Fruit fly (Drosophila melanogaster): ENCODE results near the gene Ubc87F.

The Ubc87F gene

DNA sequence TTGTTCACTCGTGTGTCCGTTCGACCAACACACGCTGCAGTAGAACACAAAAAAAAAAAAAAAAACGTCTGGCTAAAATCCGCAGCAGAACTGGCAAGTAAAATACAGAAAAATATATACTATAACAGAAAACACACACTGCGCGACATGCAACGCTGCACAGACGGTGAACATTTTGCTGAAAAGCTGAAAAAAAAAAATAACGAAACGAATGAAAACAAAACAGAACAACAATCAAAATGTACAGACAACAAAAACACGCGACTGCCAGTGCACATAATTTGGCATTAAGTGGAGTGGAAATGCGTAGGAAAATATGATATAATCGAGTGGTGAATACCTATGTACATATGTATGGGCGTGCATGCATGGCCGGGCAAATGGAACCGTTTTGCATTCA lies 12.0 kb upstream of the Ubc87F start:
- TF ChIP-seq Myc (optimal IDR thresholded peaks at IDR 0.05) (no peak), CG9705 (GFP tag; optimal IDR thresholded peaks at IDR 0.05) (no peak), N (GFP tag; optimal IDR thresholded peaks at IDR 0.05) (no peak), Dfd (GFP tag; optimal IDR thresholded peaks at IDR 0.05) (no peak), GATAd (GFP tag; optimal IDR thresholded peaks at IDR 0.05) (no peak), lola (GFP tag; optimal IDR thresholded peaks at IDR 0.05) (no peak), Hr78 (GFP tag; optimal IDR thresholded peaks at IDR 0.05) (no peak), Rel (GFP tag; optimal IDR thresholded peaks at IDR 0.05) (no peak), Rel (tag; optimal IDR thresholded peaks at IDR 0.05) (no peak), fru (GFP tag; optimal IDR thresholded peaks at IDR 0.05) (no peak), jim (GFP tag; optimal IDR thresholded peaks at IDR 0.05) (no peak), Abd-B (GFP tag; optimal IDR thresholded peaks at IDR 0.05) (no peak), CG32264 (GFP tag; optimal IDR thresholded peaks at IDR 0.05) (no peak), h (GFP tag; optimal IDR thresholded peaks at IDR 0.05) (no peak), HLH106 (tag; optimal IDR thresholded peaks at IDR 0.05) (no peak), Hr83 (GFP tag; optimal IDR thresholded peaks at IDR 0.05; ENCODE audit: poor library complexity, severe bottlenecking) (no peak)

DNA sequence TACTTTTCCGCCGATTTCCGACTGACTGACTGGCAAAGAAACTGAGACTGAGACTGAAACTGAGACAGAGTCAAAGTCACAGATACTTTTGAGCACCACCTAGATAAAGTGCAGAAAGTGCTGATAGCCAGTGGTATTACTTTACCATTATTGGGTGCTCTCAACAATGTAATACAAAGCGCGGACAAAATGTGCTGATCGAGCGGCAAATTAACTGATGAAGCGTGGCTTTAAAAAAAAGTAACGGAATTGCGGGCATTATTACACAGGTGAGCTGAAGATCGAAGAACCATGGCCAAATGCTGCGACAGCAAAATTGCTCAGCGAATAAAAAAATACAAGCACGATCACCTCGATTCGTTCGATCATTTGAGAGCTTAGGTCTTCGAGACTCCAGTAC lies 10.9 kb upstream of the Ubc87F start:
- TF ChIP-seq N (GFP tag; optimal IDR thresholded peaks at IDR 0.05) (no peak), sv (GFP tag; optimal IDR thresholded peaks at IDR 0.05) (no peak)

DNA sequence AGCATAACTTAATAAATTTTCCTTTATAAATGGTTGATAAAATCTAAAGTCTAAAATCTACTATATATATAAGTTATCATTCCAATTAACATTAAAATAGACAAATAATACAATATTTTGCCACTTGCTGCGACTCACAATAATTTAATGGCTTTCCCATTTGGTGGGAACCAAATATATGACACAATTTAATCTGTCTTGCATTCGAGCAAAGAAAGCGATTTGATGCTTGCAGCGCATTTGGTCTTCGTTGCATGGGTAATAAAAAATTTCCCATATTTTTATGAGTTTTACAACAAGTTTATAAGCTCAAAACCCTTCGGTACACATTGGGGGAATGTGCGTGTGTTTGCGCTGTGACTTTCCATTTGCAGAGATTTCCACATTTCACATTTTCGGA lies 8.8 kb upstream of the Ubc87F start:
- TF ChIP-seq br (GFP tag; optimal IDR thresholded peaks at IDR 0.05), result no peak
- no peak for TF ChIP-seq ey (GFP tag; optimal IDR thresholded peaks at IDR 0.05)
- no peak for TF ChIP-seq h (GFP tag; optimal IDR thresholded peaks at IDR 0.05)
- no peak for TF ChIP-seq CG9705 (GFP tag; optimal IDR thresholded peaks at IDR 0.05)
- no peak for TF ChIP-seq Mio (GFP tag; optimal IDR thresholded peaks at IDR 0.05)
- TF ChIP-seq pan (optimal IDR thresholded peaks at IDR 0.05), result no peak
- TF ChIP-seq dmrt93B (GFP tag; optimal IDR thresholded peaks at IDR 0.05), result no peak
- no peak for TF ChIP-seq Hnf4 (GFP tag; optimal IDR thresholded peaks at IDR 0.05)
- no peak for TF ChIP-seq jim (GFP tag; optimal IDR thresholded peaks at IDR 0.05)
- TF ChIP-seq GATAd (GFP tag; optimal IDR thresholded peaks at IDR 0.05), result no peak
- TF ChIP-seq tai (GFP tag; optimal IDR thresholded peaks at IDR 0.05), result no peak
- TF ChIP-seq Hr78 (GFP tag; optimal IDR thresholded peaks at IDR 0.05), result no peak

DNA sequence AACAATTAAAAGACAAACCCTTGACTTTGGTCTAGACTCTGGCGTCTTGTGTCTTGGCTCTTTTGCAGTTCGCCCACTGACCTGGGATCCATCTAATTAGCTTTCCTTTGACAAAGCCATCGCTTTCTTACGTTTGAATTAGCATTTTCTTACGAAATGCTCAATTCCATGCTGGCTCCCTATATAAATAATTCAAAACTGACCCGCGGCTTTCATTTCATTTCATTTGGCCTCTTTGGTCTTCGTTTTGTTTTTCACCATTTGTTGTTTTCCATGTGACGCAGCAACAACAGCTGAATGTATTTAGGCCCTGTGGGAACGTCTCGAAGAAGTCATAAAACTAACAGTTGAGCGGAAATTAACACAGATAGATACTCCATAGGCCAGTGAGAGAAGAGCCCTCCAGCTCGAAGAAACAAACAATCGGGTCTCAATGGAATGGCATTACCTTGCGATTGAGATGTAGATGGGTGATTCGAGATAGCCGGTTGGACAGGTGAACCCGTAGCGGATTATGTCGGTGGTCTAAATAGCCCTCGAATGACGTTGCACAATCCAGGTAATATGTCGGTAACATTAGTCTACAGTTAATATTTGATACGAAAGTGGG lies 6.2 kb upstream of the Ubc87F start:
- TF ChIP-seq HLH106 (tag; optimal IDR thresholded peaks at IDR 0.05) (no peak), Sp1 (GFP tag; optimal IDR thresholded peaks at IDR 0.05) (no peak), rgr (GFP tag; optimal IDR thresholded peaks at IDR 0.05) (no peak), Jra (GFP tag; optimal IDR thresholded peaks at IDR 0.05) (no peak), Dfd (GFP tag; optimal IDR thresholded peaks at IDR 0.05) (no peak), CrebA (GFP tag; optimal IDR thresholded peaks at IDR 0.05; ENCODE audit: borderline replicate concordance) (no peak), psq (GFP tag; optimal IDR thresholded peaks at IDR 0.05) (no peak), dmrt93B (GFP tag; optimal IDR thresholded peaks at IDR 0.05) (no peak), h (GFP tag; optimal IDR thresholded peaks at IDR 0.05) (no peak), dl (GFP tag; optimal IDR thresholded peaks at IDR 0.05; ENCODE audit: insufficient read depth in 1 of 2, partially characterized antibody in 2 of 2) (no peak), Dif (GFP tag; optimal IDR thresholded peaks at IDR 0.05; ENCODE audit: partially characterized antibody) (no peak), br (GFP tag; optimal IDR thresholded peaks at IDR 0.05) (no peak)

DNA sequence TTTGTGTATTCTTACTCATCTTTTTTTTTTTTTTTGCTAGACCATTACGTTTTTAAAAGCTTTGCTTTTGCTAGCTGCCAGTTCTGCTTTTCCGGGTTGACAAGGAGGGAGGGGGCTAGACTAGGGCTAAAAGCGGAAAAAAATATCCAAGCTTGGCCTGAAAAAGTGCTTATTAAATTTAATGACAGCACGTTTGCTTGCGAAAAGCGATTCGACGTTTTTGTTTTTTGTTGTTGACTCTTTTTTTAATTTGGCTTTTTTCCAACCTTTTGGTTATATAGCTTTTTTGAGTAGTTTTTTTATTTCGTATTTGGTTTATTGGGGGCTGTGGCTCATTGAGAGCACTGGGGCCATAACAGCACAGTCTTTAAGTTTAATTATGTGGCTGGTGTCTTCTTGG lies 4.5 kb upstream of the Ubc87F start:
- TF ChIP-seq OdsH (GFP tag; optimal IDR thresholded peaks at IDR 0.05) (no peak), dmrt93B (GFP tag; optimal IDR thresholded peaks at IDR 0.05) (no peak)

DNA sequence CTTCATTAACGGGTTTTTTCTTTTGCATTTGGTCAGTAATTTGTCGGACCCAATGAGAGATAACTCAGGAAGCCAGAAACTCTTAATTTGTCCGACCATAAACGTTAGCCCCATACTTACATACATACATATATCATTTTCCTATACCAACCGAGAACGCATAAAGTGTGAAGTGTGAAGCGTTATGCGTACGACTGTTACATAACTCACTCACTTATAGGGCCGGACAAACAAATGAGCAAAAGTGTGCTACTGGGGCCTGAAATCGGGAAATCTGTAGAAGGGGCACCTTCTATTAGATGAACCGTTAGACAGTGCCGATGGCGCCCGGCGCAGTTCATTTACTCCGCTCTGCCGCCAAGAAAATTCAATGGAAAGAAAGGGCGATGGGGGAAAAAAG lies 4.0 kb upstream of the Ubc87F start:
- TF ChIP-seq lola (GFP tag; optimal IDR thresholded peaks at IDR 0.05) (no peak), dmrt93B (GFP tag; optimal IDR thresholded peaks at IDR 0.05) (no peak), CrebA (GFP tag; optimal IDR thresholded peaks at IDR 0.05; ENCODE audit: borderline replicate concordance) (no peak), Mio (GFP tag; optimal IDR thresholded peaks at IDR 0.05) (no peak), Rel (GFP tag; optimal IDR thresholded peaks at IDR 0.05) (no peak), Rel (tag; optimal IDR thresholded peaks at IDR 0.05) (no peak), fru (GFP tag; optimal IDR thresholded peaks at IDR 0.05) (no peak), sage (GFP tag; optimal IDR thresholded peaks at IDR 0.05) (no peak), h (GFP tag; optimal IDR thresholded peaks at IDR 0.05) (no peak), jim (GFP tag; optimal IDR thresholded peaks at IDR 0.05) (no peak), usp (GFP tag; optimal IDR thresholded peaks at IDR 0.05) (no peak), ey (GFP tag; optimal IDR thresholded peaks at IDR 0.05) (no peak), GATAd (GFP tag; optimal IDR thresholded peaks at IDR 0.05) (no peak), Hr83 (GFP tag; optimal IDR thresholded peaks at IDR 0.05; ENCODE audit: poor library complexity, severe bottlenecking) (no peak), dsf (GFP tag; optimal IDR thresholded peaks at IDR 0.05; ENCODE audit: borderline replicate concordance) (no peak), Jra (GFP tag; optimal IDR thresholded peaks at IDR 0.05) (no peak), CG32264 (GFP tag; optimal IDR thresholded peaks at IDR 0.05) (no peak), OdsH (GFP tag; optimal IDR thresholded peaks at IDR 0.05) (no peak), tai (GFP tag; optimal IDR thresholded peaks at IDR 0.05) (no peak)

Data from whole organism, wandering third instar larva.